In genomic region chr3R:9673207-9673606, dm6 we compare ENCODE assay signal across 2 fruit fly cellular contexts.
A peak's percentile ranks its signal among the peaks of the same experiment; 100 is the strongest.
TF ChIP-seq lines count a peak whose summit lies in the region.

No protein-coding gene starts in this region.

- TF ChIP-seq CTCF in S2 (optimal IDR thresholded peaks at IDR 0.05; lab: Kevin White, UChicago) = peak; percentile 63 to 64
- peak; percentile 68 for TF ChIP-seq CTCF in whole organism, embryonic (GFP tag; optimal IDR thresholded peaks at IDR 0.05; lab: Kevin White, UChicago)

TF ChIP-seq in whole organism, embryonic, 481 proteins besides CTCF, POLR2A, EP300 and RAD21:
- TF ChIP-seq dysf (GFP tag; IDR thresholded peaks at IDR 0.05; lab: Robert Waterston, UW) = 0 out of 3 replicates have a peak, but pooled peaks have one; percentile 24
- TF ChIP-seq CG13123 (GFP tag; optimal IDR thresholded peaks at IDR 0.05; lab: Kevin White, UChicago) = no peak
